Worm (Caenorhabditis elegans): ENCODE data around the gene R09D1.14.

ce11 chrII:9501955-9502354 is 42.6 kb upstream of the R09D1.14 start:
- no peak for TF ChIP-seq cog-1 (tag; optimal IDR thresholded peaks at IDR 0.05)
- no peak for TF ChIP-seq klf-2 (GFP tag; conservative IDR thresholded peaks at IDR 0.05)
- no peak for TF ChIP-seq ztf-23 (GFP tag; IDR thresholded peaks at IDR 0.05)
- no peak for TF ChIP-seq flt-1 (GFP tag; IDR thresholded peaks at IDR 0.05)
- no peak for TF ChIP-seq ref-1 (GFP tag; conservative IDR thresholded peaks at IDR 0.05)
